Fruit fly (Drosophila melanogaster) whole organism, prepupa: ENCODE results near the gene CG42335.
"Not testable (repeated sequence)": the region's sequence is repeated elsewhere in the genome, so short reads cannot be mapped to it uniquely, and the experiment has no call there.

Experiments
- Blimp-1 ChIP-seq: fragments of 200-800 bp; sonication (Bioruptor generic); optimal IDR thresholded peaks from 3 replicates; lab custom pipeline; 2017; ENCODE audit warnings: missing biosample characterization, missing genetic modification characterization, mild to moderate bottlenecking, moderate library complexity, missing genetic modification reagents
- CG10631 ChIP-seq: fragments of 200-800 bp; sonication (Bioruptor generic); optimal IDR thresholded peaks from 2 replicates; lab custom pipeline; 2016; ENCODE audit warnings: missing biosample characterization, missing genetic modification characterization
- CG10669 ChIP-seq: fragments of 200-800 bp; sonication (Bioruptor generic); optimal IDR thresholded peaks from 3 replicates; lab custom pipeline; 2018; ENCODE audit warnings: missing biosample characterization, mild to moderate bottlenecking, missing genetic modification characterization, moderate library complexity
- CG11294 ChIP-seq: fragments of 200-800 bp; sonication (Bioruptor generic); IDR thresholded peaks from 2 replicates; pipeline ENCODE4 v1.3.6; 2022; ENCODE audit warnings: missing biosample characterization, missing genetic modification characterization
- CG11762 ChIP-seq: fragments of 200-800 bp; sonication (Bioruptor generic); optimal IDR thresholded peaks from 3 replicates; lab custom pipeline; 2016; ENCODE audit warnings: missing biosample characterization, missing genetic modification characterization; ENCODE audit not compliant: insufficient read depth
- CG11902 ChIP-seq: fragments of 200-800 bp; sonication (Bioruptor generic); optimal IDR thresholded peaks from 3 replicates; lab custom pipeline; 2016; ENCODE audit warnings: missing biosample characterization, missing genetic modification characterization
- CG1621 ChIP-seq: fragments of 200-800 bp; sonication (Bioruptor generic); optimal IDR thresholded peaks from 3 replicates; lab custom pipeline; 2018; ENCODE audit warnings: missing biosample characterization, mild to moderate bottlenecking, missing genetic modification characterization
- CG16779 ChIP-seq: fragments of 200-800 bp; sonication (Bioruptor generic); optimal IDR thresholded peaks from 3 replicates; lab custom pipeline; 2017; ENCODE audit warnings: missing biosample characterization, mild to moderate bottlenecking, missing genetic modification characterization
- CG3032 ChIP-seq: fragments of 200-800 bp; optimal IDR thresholded peaks from 2 replicates; lab custom pipeline; 2019; ENCODE audit warnings: missing biosample characterization, mild to moderate bottlenecking, missing genetic modification characterization, moderate library complexity
- CG32006 ChIP-seq: fragments of 200-800 bp; sonication (Bioruptor generic); optimal IDR thresholded peaks from 3 replicates; lab custom pipeline; 2017; ENCODE audit warnings: missing biosample characterization, mild to moderate bottlenecking, missing genetic modification characterization
- CG3919 ChIP-seq: fragments of 200-800 bp; sonication (Bioruptor generic); optimal IDR thresholded peaks from 3 replicates; lab custom pipeline; 2016; ENCODE audit warnings: missing biosample characterization, missing genetic modification characterization
- CG6276 ChIP-seq: fragments of 200-800 bp; sonication (Bioruptor generic); optimal IDR thresholded peaks from 2 replicates; lab custom pipeline; 2017; ENCODE audit warnings: missing biosample characterization, mild to moderate bottlenecking, missing genetic modification characterization
- CG6792 ChIP-seq: fragments of 200-800 bp; sonication (Bioruptor generic); optimal IDR thresholded peaks from 3 replicates; lab custom pipeline; 2016; ENCODE audit warnings: missing biosample characterization, missing genetic modification characterization
- CG6854 ChIP-seq: fragments of 200-800 bp; sonication (Bioruptor generic); optimal IDR thresholded peaks from 2 replicates; lab custom pipeline; 2017; ENCODE audit warnings: missing biosample characterization, mild to moderate bottlenecking, missing genetic modification characterization
- CG7368 ChIP-seq: fragments of 200-800 bp; sonication (Bioruptor generic); optimal IDR thresholded peaks from 3 replicates; lab custom pipeline; 2016; ENCODE audit warnings: missing biosample characterization, missing genetic modification characterization
- CG8119 ChIP-seq: fragments of 200-800 bp; sonication (Bioruptor generic); IDR thresholded peaks from 3 replicates; pipeline ENCODE4 v1.3.6; 2022; ENCODE audit warnings: missing biosample characterization, missing genetic modification characterization
- CG8319 ChIP-seq: fragments of 200-800 bp; sonication (Bioruptor generic); optimal IDR thresholded peaks from 3 replicates; lab custom pipeline; 2016; ENCODE audit warnings: missing biosample characterization, missing genetic modification characterization
- CG9139 ChIP-seq: fragments of 200-800 bp; sonication (Bioruptor generic); optimal IDR thresholded peaks from 3 replicates; lab custom pipeline; 2017; ENCODE audit warnings: missing biosample characterization, mild to moderate bottlenecking, missing genetic modification characterization
- Eip75B ChIP-seq: fragments of 200-800 bp; sonication (Bioruptor generic); optimal IDR thresholded peaks from 3 replicates; lab custom pipeline; 2016; ENCODE audit warnings: missing biosample characterization, missing genetic modification characterization
- Eip78C ChIP-seq: fragments of 200-800 bp; sonication (Bioruptor generic); peaks from one replicate; lab custom pipeline; 2016; ENCODE audit warnings: missing biosample characterization, missing genetic modification characterization
- Ets21C ChIP-seq: fragments of 200-800 bp; sonication (Bioruptor generic); optimal IDR thresholded peaks from 3 replicates; lab custom pipeline; 2016; ENCODE audit warnings: missing biosample characterization, missing genetic modification characterization
- Gug ChIP-seq: fragments of 200-800 bp; sonication (Bioruptor generic); IDR thresholded peaks from 2 replicates; pipeline ENCODE4 v1.3.6; 2022; ENCODE audit warnings: missing biosample characterization, missing genetic modification characterization
- Hr38 ChIP-seq: sonication (Bioruptor generic); optimal IDR thresholded peaks from 2 replicates; lab custom pipeline; 2016; ENCODE audit warnings: missing biosample characterization, missing genetic modification characterization
- Hr39 ChIP-seq: fragments of 200-800 bp; sonication (Bioruptor generic); optimal IDR thresholded peaks from 2 replicates; lab custom pipeline; 2016; ENCODE audit warnings: missing biosample characterization, missing genetic modification characterization
- Hr4 ChIP-seq: fragments of 200-800 bp; sonication (Bioruptor generic); optimal IDR thresholded peaks from 3 replicates; lab custom pipeline; 2016; ENCODE audit warnings: missing biosample characterization, missing genetic modification characterization
- Lpt ChIP-seq: fragments of 200-800 bp; sonication (Bioruptor generic); optimal IDR thresholded peaks from 3 replicates; lab custom pipeline; 2016; ENCODE audit warnings: missing biosample characterization, missing genetic modification characterization
- OdsH ChIP-seq: fragments of 200-800 bp; sonication (Bioruptor generic); optimal IDR thresholded peaks from 3 replicates; lab custom pipeline; 2016; ENCODE audit warnings: missing biosample characterization, missing genetic modification characterization
- Sox102F ChIP-seq: fragments of 200-800 bp; sonication (Bioruptor generic); optimal IDR thresholded peaks from 2 replicates; lab custom pipeline; 2016; ENCODE audit warnings: missing biosample characterization, mild to moderate bottlenecking, missing genetic modification characterization
- Sox15 ChIP-seq: fragments of 200-800 bp; sonication (Bioruptor generic); optimal IDR thresholded peaks from 3 replicates; lab custom pipeline; 2016; ENCODE audit warnings: missing biosample characterization, missing genetic modification characterization
- achi ChIP-seq: fragments of 200-800 bp; sonication (Bioruptor generic); optimal IDR thresholded peaks from 3 replicates; lab custom pipeline; 2016; ENCODE audit warnings: missing biosample characterization, missing genetic modification characterization
- acj6 ChIP-seq: fragments of 200-800 bp; sonication (Bioruptor generic); optimal IDR thresholded peaks from 3 replicates; lab custom pipeline; 2016; ENCODE audit warnings: missing biosample characterization, missing genetic modification characterization
- dsx ChIP-seq: fragments of 200-800 bp; optimal IDR thresholded peaks from 3 replicates; lab custom pipeline; 2019; ENCODE audit warnings: missing biosample characterization, mild to moderate bottlenecking, missing genetic modification characterization, moderate library complexity; ENCODE audit not compliant: poor library complexity, severe bottlenecking
- eg ChIP-seq: fragments of 200-800 bp; sonication (Bioruptor generic); IDR thresholded peaks from 3 replicates; pipeline ENCODE4 v1.3.6; 2022; ENCODE audit warnings: missing biosample characterization, missing genetic modification characterization
- esn ChIP-seq: fragments of 200-800 bp; sonication (Bioruptor generic); optimal IDR thresholded peaks from 2 replicates; lab custom pipeline; 2016; ENCODE audit warnings: missing biosample characterization, mild to moderate bottlenecking, missing genetic modification characterization, moderate library complexity
- fd85E ChIP-seq: fragments of 200-800 bp; sonication (Bioruptor generic); optimal IDR thresholded peaks from 3 replicates; lab custom pipeline; 2016; ENCODE audit warnings: missing biosample characterization, missing genetic modification characterization
- pdm3 ChIP-seq: fragments of 200-800 bp; sonication (Bioruptor generic); optimal IDR thresholded peaks from 3 replicates; lab custom pipeline; 2016; ENCODE audit warnings: missing biosample characterization, missing genetic modification characterization
- salr ChIP-seq, 2 experiments: fragments of 200-800 bp; sonication (Bioruptor generic); optimal IDR thresholded peaks; 3 replicates each; lab custom pipeline; 2016 to 2018; ENCODE audit warnings: missing biosample characterization in 2 of 2, missing genetic modification characterization in 2 of 2, mild to moderate bottlenecking in 1 of 2
- ss ChIP-seq, 2 experiments: fragments of 200-800 bp; sonication (Bioruptor generic); optimal IDR thresholded peaks; 2 replicates in 1 of 2; 3 replicates in 1 of 2; lab custom pipeline; 2017 to 2018; ENCODE audit warnings: mild to moderate bottlenecking in 2 of 2, missing biosample characterization in 2 of 2, missing genetic modification characterization in 2 of 2, moderate library complexity in 1 of 2
- vri ChIP-seq: fragments of 200-800 bp; sonication (Bioruptor generic); optimal IDR thresholded peaks from 3 replicates; lab custom pipeline; 2016; ENCODE audit warnings: missing biosample characterization, mild to moderate bottlenecking, missing genetic modification characterization

CG42335 gene

dm6 chr3R:21732901-21733300 lies 25.7 kb upstream of the CG42335 start (continued):
- peak; percentile 33 for TF ChIP-seq CG11762
- no peak for TF ChIP-seq CG10669 (GFP tag; lab: Kevin White, UChicago)
- peak; percentile 40 for TF ChIP-seq dsx (GFP tag; lab: Kevin White, UChicago)
- no peak for TF ChIP-seq ss (GFP tag; optimal IDR thresholded peaks at IDR 0.05; lab: Kevin White, UChicago)
- peak; percentile 48; the same call in 1 of the 2 replicates for TF ChIP-seq CG11294 (GFP tag; lab: Robert Waterston, UW)
- TF ChIP-seq Blimp-1 (GFP tag; lab: Kevin White, UChicago) = no peak
- TF ChIP-seq esn (GFP tag; lab: Kevin White, UChicago) = peak; percentile 57
- TF ChIP-seq Sox15 (GFP tag; lab: Kevin White, UChicago) = peak; percentile 28
- TF ChIP-seq eg = peak; percentile 90
- TF ChIP-seq Sox102F (GFP tag; lab: Kevin White, UChicago) = peak; percentile 29
- TF ChIP-seq CG7368 (GFP tag; lab: Kevin White, UChicago) = peak; percentile 9

dm6 chr3R:21736196-21736595 lies 22.4 kb upstream of the CG42335 start, which contains the start of gene Sfp93F:
TSS of gene Sfp93F (minus strand) at chr3R:21736296.
- TF ChIP-seq pdm3 (GFP tag; lab: Kevin White, UChicago); CG1621; achi: not testable (repeated sequence)

dm6 chr3R:21736749-21737148 lies 21.8 kb upstream of the CG42335 start, which contains the start of gene CG42869:
TSS of gene CG42869 (minus strand) at chr3R:21736849.
- TF ChIP-seq Sox102F (GFP tag; lab: Kevin White, UChicago) = no peak
- TF ChIP-seq acj6 (GFP tag; lab: Kevin White, UChicago) = no peak
- TF ChIP-seq CG1621 = no peak
- no peak for TF ChIP-seq CG8319 (GFP tag; lab: Kevin White, UChicago)
- no peak for TF ChIP-seq CG6792 (GFP tag; lab: Kevin White, UChicago)
- TF ChIP-seq Hr4 (GFP tag; lab: Kevin White, UChicago) = no peak
- TF ChIP-seq OdsH = no peak
- TF ChIP-seq CG6854 (GFP tag; lab: Kevin White, UChicago) = no peak
- TF ChIP-seq Lpt = no peak
- no peak for TF ChIP-seq Hr39 (GFP tag; lab: Kevin White, UChicago)
- TF ChIP-seq fd85E (GFP tag; lab: Kevin White, UChicago) = no peak
- no peak for TF ChIP-seq CG7368 (GFP tag; lab: Kevin White, UChicago)
- TF ChIP-seq CG9139 (GFP tag; lab: Kevin White, UChicago) = no peak
- no peak for TF ChIP-seq CG8119 (GFP tag; lab: Robert Waterston, UW)
- TF ChIP-seq CG11902 (GFP tag; lab: Kevin White, UChicago) = no peak
- no peak for TF ChIP-seq CG11294 (GFP tag; lab: Robert Waterston, UW)
- no peak for TF ChIP-seq dsx (GFP tag; lab: Kevin White, UChicago)
- TF ChIP-seq CG11762 = no peak
- no peak for TF ChIP-seq Eip75B
- TF ChIP-seq Eip78C (GFP tag; lab: Kevin White, UChicago) = no peak
- TF ChIP-seq, all 60 proteins: peak for 0

- no peak for TF ChIP-seq CG8119 (GFP tag; lab: Robert Waterston, UW)
- TF ChIP-seq CG32006 (GFP tag; lab: Kevin White, UChicago) = no peak
- TF ChIP-seq Gug (GFP tag; lab: Robert Waterston, UW) = no peak
- no peak for TF ChIP-seq CG3919 (GFP tag; lab: Kevin White, UChicago)
- TF ChIP-seq CG7368 (GFP tag; lab: Kevin White, UChicago) = no peak
- TF ChIP-seq CG3032 (tag; lab: Kevin White, UChicago) = no peak
- TF ChIP-seq salr (GFP tag; optimal IDR thresholded peaks at IDR 0.05; lab: Kevin White, UChicago) = no peak
- TF ChIP-seq CG16779 = no peak
- TF ChIP-seq CG6854 (GFP tag; lab: Kevin White, UChicago) = no peak
- no peak for TF ChIP-seq Sox102F (GFP tag; lab: Kevin White, UChicago)
- TF ChIP-seq CG10631 (GFP tag; lab: Kevin White, UChicago) = no peak
- TF ChIP-seq Hr38 (GFP tag; lab: Kevin White, UChicago) = no peak
- TF ChIP-seq achi = no peak
- no peak for TF ChIP-seq Sox15 (GFP tag; lab: Kevin White, UChicago)
- TF ChIP-seq CG6276 (GFP tag; lab: Kevin White, UChicago) = no peak
- no peak for TF ChIP-seq Hr39 (GFP tag; lab: Kevin White, UChicago)
- no peak for TF ChIP-seq Eip75B
- TF ChIP-seq Ets21C (GFP tag; lab: Kevin White, UChicago) = no peak
- no peak for TF ChIP-seq vri (GFP tag; lab: Kevin White, UChicago)
- TF ChIP-seq, all 60 proteins: peak for 0
These were observed 21.3 kb upstream of the CG42335 start, which contains the start of gene CG42870 for dm6 chr3R:21737264-21737663. TSS of gene CG42870 (minus strand) at chr3R:21737364.
